Fruit fly (Drosophila melanogaster): ENCODE results near the gene CG8149.

- TF ChIP-seq CG32264 (GFP tag; optimal IDR thresholded peaks at IDR 0.05) (no peak), Hr78 (GFP tag; optimal IDR thresholded peaks at IDR 0.05) (no peak), OdsH (GFP tag; optimal IDR thresholded peaks at IDR 0.05) (no peak), Dif (GFP tag; optimal IDR thresholded peaks at IDR 0.05; ENCODE audit: partially characterized antibody) (no peak), pan (optimal IDR thresholded peaks at IDR 0.05) (no peak), Dfd (GFP tag; optimal IDR thresholded peaks at IDR 0.05) (no peak), usp (GFP tag; optimal IDR thresholded peaks at IDR 0.05) (no peak)
These were observed 16.9 kb upstream of the CG8149 start for dm6 chr3R:9487561-9487960.

Measured in whole organism, wandering third instar larva.